Worm (Caenorhabditis elegans) whole organism, young adult: ENCODE results near the gene plk-1.

Experiments used
- B0261.1 ChIP-seq: sonication (generic microtip); optimal IDR thresholded peaks from 2 replicates; lab custom pipeline; 2016; ENCODE audit warnings: mild to moderate bottlenecking, missing genetic modification characterization, moderate library complexity, missing compliant biosample characterization
- C06A6.2 ChIP-seq: fragments of 200-800 bp; sonication (Bioruptor generic); conservative IDR thresholded peaks from 2 replicates; pipeline ENCODE4 v1.3.6; 2022; ENCODE audit warnings: missing genetic modification characterization, missing compliant biosample characterization
- C17E4.6 ChIP-seq: fragments of 200-800 bp; sonication (Bioruptor generic); IDR thresholded peaks from 2 replicates; pipeline ENCODE4 v1.3.6; 2022; ENCODE audit warnings: missing genetic modification reagents, missing genetic modification characterization, missing compliant biosample characterization
- F37B4.10 ChIP-seq: fragments of 200-800 bp; sonication (Bioruptor generic); IDR thresholded peaks from 2 replicates; pipeline ENCODE4 v1.3.6; 2022; ENCODE audit warnings: missing genetic modification characterization, missing compliant biosample characterization
- F39B2.1 ChIP-seq: fragments of 200-800 bp; sonication (Bioruptor generic); IDR thresholded peaks from 2 replicates; pipeline ENCODE4 v1.3.6; 2022; ENCODE audit warnings: missing genetic modification reagents, missing genetic modification characterization, missing compliant biosample characterization
- F52B5.7 ChIP-seq: sonication (generic microtip); optimal IDR thresholded peaks from 2 replicates; lab custom pipeline; 2016; ENCODE audit warnings: mild to moderate bottlenecking, missing genetic modification characterization, missing compliant biosample characterization
- F55B11.4 ChIP-seq: sonication (generic microtip); optimal IDR thresholded peaks from 2 replicates; lab custom pipeline; 2016; ENCODE audit warnings: missing compliant biosample characterization, missing genetic modification characterization, borderline replicate concordance; ENCODE audit not compliant: insufficient read depth
- F57A8.1 ChIP-seq: fragments of 200-800 bp; sonication (Bioruptor generic); optimal IDR thresholded peaks from 2 replicates; lab custom pipeline; 2018; ENCODE audit warnings: mild to moderate bottlenecking, missing genetic modification characterization, moderate library complexity, missing compliant biosample characterization
- K11D2.4 ChIP-seq: fragments of 200-800 bp; sonication (Bioruptor generic); IDR thresholded peaks from 2 replicates; pipeline ENCODE4 v1.3.6; 2022; ENCODE audit warnings: missing genetic modification reagents, missing genetic modification characterization, missing compliant biosample characterization
- K12H6.12 ChIP-seq: fragments of 200-800 bp; sonication (Bioruptor generic); optimal IDR thresholded peaks from 2 replicates; lab custom pipeline; 2018; ENCODE audit warnings: mild to moderate bottlenecking, missing genetic modification characterization, missing compliant biosample characterization
- Y56A3A.18 ChIP-seq: fragments of 200-800 bp; sonication (Bioruptor generic); IDR thresholded peaks from 2 replicates; pipeline ENCODE4 v1.3.6; 2022; ENCODE audit warnings: missing genetic modification reagents, missing genetic modification characterization, missing compliant biosample characterization
- Y67H2A.10 ChIP-seq: fragments of 200-800 bp; sonication (Bioruptor generic); conservative IDR thresholded peaks from 2 replicates; pipeline ENCODE4 v1.3.6; 2022; ENCODE audit warnings: missing genetic modification reagents, missing genetic modification characterization, missing compliant biosample characterization
- ama-1 ChIP-seq, 3 experiments: fragments of 150-350 bp in 1 of 3; sonication (generic microtip) in 2 of 3; optimal IDR thresholded peaks; 2 replicates each; lab custom pipeline; 2014 to 2018; ENCODE audit warnings: missing biosample characterization in 2 of 3, missing genetic modification characterization in 2 of 3, missing genetic modification reagents in 2 of 3
- aptf-3 ChIP-seq: fragments of 200-800 bp; sonication (Bioruptor generic); IDR thresholded peaks from 2 replicates; pipeline ENCODE4 v1.3.6; 2022; ENCODE audit warnings: missing genetic modification characterization, missing compliant biosample characterization
- atf-7 ChIP-seq: sonication (generic microtip); optimal IDR thresholded peaks from 2 replicates; lab custom pipeline; 2017; ENCODE audit warnings: mild to moderate bottlenecking, missing genetic modification characterization, missing compliant biosample characterization
- bed-1 ChIP-seq: fragments of 200-800 bp; sonication (Bioruptor generic); IDR thresholded peaks from 2 replicates; pipeline ENCODE4 v1.3.6; 2022; ENCODE audit warnings: missing genetic modification reagents, missing genetic modification characterization, missing compliant biosample characterization
- cebp-2 ChIP-seq: fragments of 200-800 bp; sonication (Bioruptor generic); IDR thresholded peaks from 2 replicates; pipeline ENCODE4 v1.3.6; 2022; ENCODE audit warnings: missing genetic modification characterization, missing compliant biosample characterization
- chd-7 ChIP-seq: sonication (generic microtip); optimal IDR thresholded peaks from 2 replicates; lab custom pipeline; 2016; ENCODE audit warnings: mild to moderate bottlenecking, missing genetic modification characterization, moderate library complexity, missing compliant biosample characterization
- dpff-1 ChIP-seq: sonication (generic microtip); optimal IDR thresholded peaks from 2 replicates; lab custom pipeline; 2017; ENCODE audit warnings: mild to moderate bottlenecking, missing genetic modification characterization, missing compliant biosample characterization
- egrh-3 ChIP-seq: fragments of 200-800 bp; sonication (Bioruptor generic); IDR thresholded peaks from 2 replicates; pipeline ENCODE4 v1.3.6; 2022; ENCODE audit warnings: missing genetic modification reagents, missing genetic modification characterization, missing compliant biosample characterization
- ets-4 ChIP-seq: fragments of 200-800 bp; sonication (Bioruptor generic); optimal IDR thresholded peaks from 2 replicates; lab custom pipeline; 2018; ENCODE audit warnings: mild to moderate bottlenecking, missing genetic modification characterization, missing compliant biosample characterization
- him-1 ChIP-seq: sonication (generic microtip); optimal IDR thresholded peaks from 2 replicates; lab custom pipeline; 2016; ENCODE audit warnings: missing genotype, missing genetic modification reagents, missing genetic modification characterization, missing compliant biosample characterization
- hlh-12 ChIP-seq: sonication (generic microtip); optimal IDR thresholded peaks from 2 replicates; lab custom pipeline; 2016; ENCODE audit warnings: missing genetic modification characterization, missing compliant biosample characterization
- hlh-26 ChIP-seq: fragments of 200-800 bp; sonication (Bioruptor generic); conservative IDR thresholded peaks from 2 replicates; pipeline ENCODE4 v1.3.6; 2022; ENCODE audit warnings: missing genetic modification reagents, missing genetic modification characterization, missing compliant biosample characterization
- hsf-1 ChIP-seq: fragments of 200-800 bp; sonication (Bioruptor generic); IDR thresholded peaks from 2 replicates; pipeline ENCODE4 v1.3.6; 2022; ENCODE audit warnings: missing genetic modification reagents, missing genetic modification characterization, missing compliant biosample characterization
- let-607 ChIP-seq, 2 experiments: fragments of 200-800 bp in 1 of 2; sonication (Bioruptor generic) in 1 of 2; sonication (generic microtip) in 1 of 2; optimal IDR thresholded peaks; 2 replicates each; lab custom pipeline; 2016 to 2018; ENCODE audit warnings: mild to moderate bottlenecking in 2 of 2, missing compliant biosample characterization in 2 of 2, missing genetic modification characterization in 2 of 2, moderate library complexity in 2 of 2, missing genotype in 1 of 2
- lin-26 ChIP-seq: fragments of 200-800 bp; sonication (Bioruptor generic); IDR thresholded peaks from 2 replicates; pipeline ENCODE4 v1.3.6; 2022; ENCODE audit warnings: missing genetic modification reagents, missing genetic modification characterization, missing compliant biosample characterization
- lin-54 ChIP-seq: fragments of 200-800 bp; sonication (Bioruptor generic); optimal IDR thresholded peaks from 2 replicates; lab custom pipeline; 2018; ENCODE audit warnings: mild to moderate bottlenecking, missing genetic modification characterization, missing compliant biosample characterization
- lir-1 ChIP-seq: fragments of 200-800 bp; sonication (Bioruptor generic); conservative IDR thresholded peaks from 2 replicates; pipeline ENCODE4 v1.3.6; 2022; ENCODE audit warnings: missing genetic modification reagents, missing genetic modification characterization, missing compliant biosample characterization
- lsl-1 ChIP-seq: fragments of 200-800 bp; sonication (Bioruptor generic); optimal IDR thresholded peaks from 2 replicates; lab custom pipeline; 2018; ENCODE audit warnings: mild to moderate bottlenecking, missing genetic modification characterization, moderate library complexity, missing compliant biosample characterization
- madf-6 ChIP-seq: fragments of 200-800 bp; sonication (Bioruptor generic); IDR thresholded peaks from 2 replicates; pipeline ENCODE4 v1.3.6; 2022; ENCODE audit warnings: missing genetic modification reagents, missing genetic modification characterization, missing compliant biosample characterization
- mcd-1 ChIP-seq: fragments of 200-800 bp; sonication (Bioruptor generic); IDR thresholded peaks from 2 replicates; pipeline ENCODE4 v1.3.6; 2022; ENCODE audit warnings: missing genetic modification reagents, missing genetic modification characterization, missing compliant biosample characterization
- mes-4 ChIP-seq: sonication (generic microtip); optimal IDR thresholded peaks from 2 replicates; lab custom pipeline; 2016; ENCODE audit warnings: missing genotype, missing genetic modification characterization, missing compliant biosample characterization
- nhr-179 ChIP-seq: sonication (generic microtip); optimal IDR thresholded peaks from 2 replicates; lab custom pipeline; 2016; ENCODE audit warnings: mild to moderate bottlenecking, missing genetic modification characterization, missing compliant biosample characterization
- nhr-80 ChIP-seq: sonication (generic microtip); optimal IDR thresholded peaks from 2 replicates; lab custom pipeline; 2016; ENCODE audit warnings: missing genetic modification characterization, missing compliant biosample characterization
- pbrm-1 ChIP-seq: fragments of 200-800 bp; sonication (Bioruptor generic); IDR thresholded peaks from 2 replicates; pipeline ENCODE4 v1.3.6; 2022; ENCODE audit warnings: missing genetic modification reagents, missing genetic modification characterization, missing compliant biosample characterization
- pha-4 ChIP-seq: fragments of 150-350 bp; sonication (generic microtip); optimal IDR thresholded peaks from 2 replicates; lab custom pipeline; 2014; ENCODE audit warnings: missing biosample characterization, missing genetic modification reagents, missing genetic modification characterization
- rcor-1 ChIP-seq: fragments of 200-800 bp; sonication (Bioruptor generic); IDR thresholded peaks from 2 replicates; pipeline ENCODE4 v1.3.6; 2022; ENCODE audit warnings: missing genetic modification reagents, missing genetic modification characterization, missing compliant biosample characterization
- sdz-38 ChIP-seq: sonication (generic microtip); optimal IDR thresholded peaks from 2 replicates; lab custom pipeline; 2016; ENCODE audit warnings: missing genotype, missing genetic modification characterization, missing compliant biosample characterization
- sea-2 ChIP-seq: fragments of 200-800 bp; sonication (Bioruptor generic); IDR thresholded peaks from 2 replicates; pipeline ENCODE4 v1.3.6; 2022; ENCODE audit warnings: missing genetic modification characterization, missing compliant biosample characterization
- snpc-1.1 ChIP-seq: sonication (generic microtip); optimal IDR thresholded peaks from 2 replicates; lab custom pipeline; 2017; ENCODE audit warnings: missing genetic modification characterization, mild to moderate bottlenecking, missing compliant biosample characterization, antibody characterized with exemption, moderate library complexity, missing genotype, missing genetic modification reagents; ENCODE audit not compliant: insufficient read depth
- snpc-4 ChIP-seq, 5 experiments: fragments of 150-350 bp in 1 of 5; sonication (generic microtip) in 4 of 5; optimal IDR thresholded peaks; 2 replicates each; lab custom pipeline; 2014 to 2018; ENCODE audit warnings: missing genetic modification characterization in 5 of 5, missing biosample characterization in 3 of 5, antibody characterized with exemption in 2 of 5, mild to moderate bottlenecking in 2 of 5, missing compliant biosample characterization in 2 of 5, missing genotype in 2 of 5, moderate library complexity in 2 of 5, missing genetic modification reagents in 1 of 5
- tlf-1 ChIP-seq: fragments of 200-800 bp; sonication (Bioruptor generic); optimal IDR thresholded peaks from 2 replicates; lab custom pipeline; 2018; ENCODE audit warnings: mild to moderate bottlenecking, missing genetic modification characterization, missing compliant biosample characterization
- zfh-2 ChIP-seq: fragments of 200-800 bp; sonication (Bioruptor generic); conservative IDR thresholded peaks from 2 replicates; pipeline ENCODE4 v1.3.6; 2022; ENCODE audit warnings: missing genetic modification reagents, missing genetic modification characterization, missing compliant biosample characterization
- ztf-25 ChIP-seq: fragments of 200-800 bp; sonication (Bioruptor generic); IDR thresholded peaks from 2 replicates; pipeline ENCODE4 v1.3.6; 2022; ENCODE audit warnings: missing genetic modification reagents, missing genetic modification characterization, missing compliant biosample characterization
- ztf-28 ChIP-seq: fragments of 200-800 bp; sonication (Bioruptor generic); IDR thresholded peaks from 2 replicates; pipeline ENCODE4 v1.3.6; 2022; ENCODE audit warnings: missing genetic modification reagents, missing genetic modification characterization, missing compliant biosample characterization
- ztf-3 ChIP-seq: fragments of 200-800 bp; sonication (Bioruptor generic); optimal IDR thresholded peaks from 2 replicates; lab custom pipeline; 2018; ENCODE audit warnings: mild to moderate bottlenecking, missing genetic modification characterization, missing compliant biosample characterization
- ztf-6 ChIP-seq: fragments of 200-800 bp; sonication (Bioruptor generic); IDR thresholded peaks from 2 replicates; pipeline ENCODE4 v1.3.6; 2022; ENCODE audit warnings: missing genetic modification reagents, missing genetic modification characterization, missing compliant biosample characterization

The plk-1 gene

DNA sequence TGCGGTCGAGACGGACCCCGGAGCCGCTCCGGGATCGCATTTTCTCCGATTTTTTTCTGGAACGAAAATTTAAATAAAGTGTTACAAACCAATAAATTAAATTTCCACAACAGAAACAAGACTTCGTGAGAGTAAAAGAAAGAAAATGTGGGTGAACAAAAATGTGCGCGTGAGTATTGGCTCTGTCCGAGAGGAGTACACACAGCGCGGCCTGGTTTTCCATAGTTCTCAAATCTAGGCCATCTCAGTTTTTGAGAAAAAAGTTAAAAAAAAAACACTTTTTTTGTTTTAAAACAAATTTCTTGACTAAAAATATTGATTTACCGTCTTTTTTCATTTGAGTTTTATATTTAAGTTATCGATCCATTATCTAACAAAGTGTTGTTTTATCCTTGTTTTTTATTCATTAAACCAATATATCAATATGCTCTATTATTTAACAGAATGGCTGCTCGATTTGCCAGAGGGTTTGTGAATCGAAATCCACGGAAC, 43.5 kb downstream of the plk-1 start, which contains the start of the genes C14B9.8 and mrpl-18 (continued):
- TF ChIP-seq Y56A3A.18 (GFP tag; lab: Robert Waterston, UW) = no peak
- TF ChIP-seq zfh-2 (GFP tag; lab: Robert Waterston, UW) = no peak
- peak; percentile 27 for TF ChIP-seq lsl-1 (GFP tag; lab: Kevin White, UChicago)
- TF ChIP-seq cebp-2 (GFP tag; lab: Robert Waterston, UW) = no peak
- TF ChIP-seq nhr-179 (tag; lab: Kevin White, UChicago) = no peak
- TF ChIP-seq bed-1 = no peak
- TF ChIP-seq hlh-26 (GFP tag; lab: Robert Waterston, UW) = no peak
- no peak for TF ChIP-seq ztf-25 (GFP tag; lab: Robert Waterston, UW)
- TF ChIP-seq sea-2 (GFP tag; lab: Robert Waterston, UW) = no peak
- TF ChIP-seq hsf-1 (GFP tag; lab: Robert Waterston, UW) = no peak
- no peak for TF ChIP-seq pbrm-1
- TF ChIP-seq madf-6 (GFP tag; lab: Robert Waterston, UW) = no peak; the same call in 1 of the 2 replicates
- no peak for TF ChIP-seq ztf-28 (GFP tag; lab: Robert Waterston, UW)
- TF ChIP-seq K11D2.4 (GFP tag; lab: Robert Waterston, UW) = 0 out of 2 replicates have a peak, but pooled peaks have one; percentile 18
- no peak for TF ChIP-seq pha-4
- peak; percentile 11 for TF ChIP-seq lin-54 (GFP tag; lab: Kevin White, UChicago)
- TF ChIP-seq F57A8.1 (GFP tag; lab: Kevin White, UChicago) = no peak
- TF ChIP-seq aptf-3 = no peak
- no peak for TF ChIP-seq chd-7 (tag; lab: Kevin White, UChicago)
- TF ChIP-seq B0261.1 (tag; lab: Kevin White, UChicago) = no peak
- no peak for TF ChIP-seq egrh-3 (GFP tag; lab: Robert Waterston, UW)
- no peak for TF ChIP-seq lin-26 (GFP tag; lab: Robert Waterston, UW)
- TF ChIP-seq rcor-1 (GFP tag; lab: Robert Waterston, UW) = peak; percentile 51; the same call in 1 of the 2 replicates
- TF ChIP-seq lir-1 = peak; percentile 55
- no peak for TF ChIP-seq F37B4.10
- no peak for TF ChIP-seq Y67H2A.10 (GFP tag; lab: Robert Waterston, UW)
- TF ChIP-seq C06A6.2 = no peak
- TF ChIP-seq C17E4.6 (GFP tag; lab: Robert Waterston, UW) = no peak
- no peak for TF ChIP-seq hlh-12 (tag; lab: Kevin White, UChicago)
- no peak for TF ChIP-seq mes-4 (tag; lab: Kevin White, UChicago)
- TF ChIP-seq ets-4 (GFP tag; lab: Kevin White, UChicago) = no peak
- no peak for TF ChIP-seq tlf-1 (GFP tag; lab: Kevin White, UChicago)
- TF ChIP-seq F52B5.7 (tag; lab: Kevin White, UChicago) = no peak
- TF ChIP-seq nhr-80 (tag; lab: Kevin White, UChicago) = no peak
- peak in 1 of 2 experiments; percentile 16 for TF ChIP-seq let-607 (tag; optimal IDR thresholded peaks at IDR 0.05; lab: Kevin White, UChicago)
- TF ChIP-seq ztf-3 = no peak
- peak; percentile 8 for TF ChIP-seq snpc-4 (GFP tag; optimal IDR thresholded peaks at IDR 0.05; lab: Kevin White, UChicago)
- TF ChIP-seq snpc-4 (tag; optimal IDR thresholded peaks at IDR 0.05; lab: Kevin White, UChicago) = peak in 1 of 4 experiments; percentile 16
- no peak for TF ChIP-seq snpc-1.1 (tag; lab: Kevin White, UChicago)
- TF ChIP-seq mcd-1 = peak; percentile 51; the same call in 1 of the 2 replicates
- no peak for TF ChIP-seq dpff-1 (tag; lab: Kevin White, UChicago)
- TF ChIP-seq ztf-6 = no peak
- TF ChIP-seq ama-1 (optimal IDR thresholded peaks at IDR 0.05; lab: Kevin White, UChicago) = no peak
- TF ChIP-seq ama-1 (GFP tag; optimal IDR thresholded peaks at IDR 0.05; lab: Kevin White, UChicago) = no peak
- TF ChIP-seq K12H6.12 (tag; lab: Kevin White, UChicago) = peak; percentile 35
- TF ChIP-seq sdz-38 (tag; lab: Kevin White, UChicago) = no peak
- TF ChIP-seq F55B11.4 (tag; lab: Kevin White, UChicago) = no peak
- TF ChIP-seq him-1 = peak; percentile 29
- no peak for TF ChIP-seq atf-7 (tag; lab: Kevin White, UChicago)
- TF ChIP-seq F39B2.1 = no peak
